Worm (Caenorhabditis elegans) whole organism, L4/young adult: ENCODE results near the gene ctsa-3.2.

Experiments used
- W03F9.2 ChIP-seq: fragments of 150-350 bp; optimal IDR thresholded peaks from 2 replicates; lab custom pipeline; 2014; ENCODE audit warnings: missing biosample characterization, missing genetic modification characterization
- dao-5 ChIP-seq: sonication (generic microtip); optimal IDR thresholded peaks from 2 replicates; lab custom pipeline; 2016; ENCODE audit warnings: missing genotype, missing genetic modification characterization, moderate library complexity, missing compliant biosample characterization
- him-1 ChIP-seq: sonication (generic microtip); optimal IDR thresholded peaks from 2 replicates; lab custom pipeline; 2016; ENCODE audit warnings: missing genotype, missing genetic modification reagents, missing genetic modification characterization, missing compliant biosample characterization

The ctsa-3.2 gene

ce11 chrII:9920468-9920867 is 45.5 kb downstream of the ctsa-3.2 start, which contains the start of gene pho-10:
Gene pho-10 (minus strand): TSS chrII:9920568.
- TF ChIP-seq W03F9.2 (tag; lab: Kevin White, UChicago), result no peak
- TF ChIP-seq dao-5 (tag; lab: Kevin White, UChicago), result no peak
- no peak for TF ChIP-seq him-1 (tag; lab: Kevin White, UChicago)

- TF ChIP-seq W03F9.2 (tag; lab: Kevin White, UChicago) (no peak), dao-5 (tag; lab: Kevin White, UChicago) (no peak), him-1 (tag; lab: Kevin White, UChicago) (no peak)
Measured at ce11 chrII:9921622-9922269, 46.8 kb downstream of the ctsa-3.2 start, which contains the start of gene C05C10.2. Gene C05C10.2 (plus strand): TSS chrII:9922219.
